Worm (Caenorhabditis elegans) whole organism, L3 larva: ENCODE data around the gene F54C8.1.

ENCODE experiments used
- ZK546.5 ChIP-seq: sonication (generic microtip); optimal IDR thresholded peaks from 2 replicates; lab custom pipeline; 2017; ENCODE audit warnings: missing biosample characterization, missing genetic modification characterization
- ama-1 ChIP-seq: fragments of 150-350 bp; optimal IDR thresholded peaks from 2 replicates; lab custom pipeline; 2018
- ceh-16 ChIP-seq: sonication (generic microtip); optimal IDR thresholded peaks from 2 replicates; lab custom pipeline; 2017; ENCODE audit warnings: missing biosample characterization, missing genetic modification characterization
- ceh-28 ChIP-seq: fragments of 150-350 bp; optimal IDR thresholded peaks from 2 replicates; lab custom pipeline; 2014; ENCODE audit warnings: missing biosample characterization, missing genetic modification reagents, missing genetic modification characterization
- ceh-82 ChIP-seq: fragments of 150-350 bp; optimal IDR thresholded peaks from 2 replicates; lab custom pipeline; 2014; ENCODE audit warnings: missing biosample characterization, missing genetic modification characterization
- daf-12 ChIP-seq: fragments of 150-350 bp; optimal IDR thresholded peaks from 2 replicates; lab custom pipeline; 2014; ENCODE audit warnings: missing biosample characterization, missing genetic modification reagents, missing genetic modification characterization
- egl-27 ChIP-seq: sonication (generic microtip); optimal IDR thresholded peaks from 4 replicates; lab custom pipeline; 2017; ENCODE audit warnings: missing biosample characterization, missing genetic modification reagents, missing genetic modification characterization
- egl-5 ChIP-seq: fragments of 150-350 bp; optimal IDR thresholded peaks from 2 replicates; lab custom pipeline; 2017; ENCODE audit warnings: missing biosample characterization, missing genetic modification reagents, missing genetic modification characterization, inconsistent platforms
- elt-1 ChIP-seq: fragments of 150-350 bp; optimal IDR thresholded peaks from 2 replicates; lab custom pipeline; 2014; ENCODE audit warnings: missing biosample characterization, missing genetic modification characterization
- elt-3 ChIP-seq, 3 experiments: fragments of 150-350 bp in 1 of 3; sonication (generic microtip) in 2 of 3; optimal IDR thresholded peaks; 2 replicates in 2 of 3; 4 replicates in 1 of 3; lab custom pipeline; 2014 to 2017; ENCODE audit warnings: missing biosample characterization in 3 of 3, missing genetic modification characterization in 3 of 3
- eor-1 ChIP-seq, 2 experiments: fragments of 150-350 bp; optimal IDR thresholded peaks; 2 replicates each; lab custom pipeline; 2014 to 2018; ENCODE audit warnings: missing biosample characterization in 2 of 2, missing genetic modification characterization in 2 of 2
- fkh-2 ChIP-seq: fragments of 150-350 bp; optimal IDR thresholded peaks from 2 replicates; lab custom pipeline; 2014; ENCODE audit warnings: missing biosample characterization, missing genetic modification reagents, missing genetic modification characterization
- fos-1 ChIP-seq: fragments of 150-350 bp; optimal IDR thresholded peaks from 2 replicates; lab custom pipeline; 2014; ENCODE audit warnings: missing biosample characterization, missing genetic modification characterization
- jun-1 ChIP-seq: fragments of 150-350 bp; optimal IDR thresholded peaks from 2 replicates; lab custom pipeline; 2014; ENCODE audit warnings: missing biosample characterization, missing genetic modification reagents, missing genetic modification characterization
- lin-15B ChIP-seq: fragments of 150-350 bp; optimal IDR thresholded peaks from 2 replicates; lab custom pipeline; 2014; ENCODE audit warnings: missing biosample characterization, missing genetic modification characterization
- lin-39 ChIP-seq: fragments of 150-350 bp; optimal IDR thresholded peaks from 2 replicates; lab custom pipeline; 2018; ENCODE audit warnings: missing biosample characterization, missing genetic modification reagents, missing genetic modification characterization
- lsy-12 ChIP-seq: sonication (generic microtip); optimal IDR thresholded peaks from 2 replicates; lab custom pipeline; 2016; ENCODE audit warnings: mild to moderate bottlenecking, missing genetic modification characterization, missing compliant biosample characterization
- mdl-1 ChIP-seq: fragments of 150-350 bp; optimal IDR thresholded peaks from 2 replicates; lab custom pipeline; 2014; ENCODE audit warnings: missing biosample characterization, missing genetic modification characterization
- mml-1 ChIP-seq: fragments of 150-350 bp; sonication (generic microtip); optimal IDR thresholded peaks from 3 replicates; lab custom pipeline; 2014; ENCODE audit warnings: missing biosample characterization, missing genetic modification characterization
- nfya-1 ChIP-seq: sonication (generic microtip); optimal IDR thresholded peaks from 2 replicates; lab custom pipeline; 2017; ENCODE audit warnings: missing genetic modification characterization, mild to moderate bottlenecking, missing compliant biosample characterization, antibody characterized with exemption, moderate library complexity; ENCODE audit not compliant: insufficient read depth
- nhr-11 ChIP-seq: fragments of 150-350 bp; optimal IDR thresholded peaks from 2 replicates; lab custom pipeline; 2014; ENCODE audit warnings: missing biosample characterization, missing genetic modification characterization
- nhr-12 ChIP-seq: fragments of 150-350 bp; optimal IDR thresholded peaks from 2 replicates; lab custom pipeline; 2014; ENCODE audit warnings: missing biosample characterization, missing genetic modification characterization
- nhr-23 ChIP-seq: fragments of 150-350 bp; optimal IDR thresholded peaks from 2 replicates; lab custom pipeline; 2014; ENCODE audit warnings: missing biosample characterization, missing genetic modification reagents, missing genetic modification characterization
- nhr-237 ChIP-seq: fragments of 150-350 bp; optimal IDR thresholded peaks from 2 replicates; lab custom pipeline; 2014; ENCODE audit warnings: missing biosample characterization, missing genetic modification characterization
- nhr-25 ChIP-seq: sonication (generic microtip); optimal IDR thresholded peaks from 2 replicates; lab custom pipeline; 2017; ENCODE audit warnings: missing biosample characterization, missing genetic modification characterization
- nhr-28 ChIP-seq: fragments of 150-350 bp; optimal IDR thresholded peaks from 2 replicates; lab custom pipeline; 2014; ENCODE audit warnings: missing biosample characterization, missing genetic modification characterization
- nhr-43 ChIP-seq: sonication (generic microtip); optimal IDR thresholded peaks from 2 replicates; lab custom pipeline; 2016; ENCODE audit warnings: mild to moderate bottlenecking, missing genetic modification characterization, missing compliant biosample characterization; ENCODE audit not compliant: poor library complexity, severe bottlenecking
- nhr-67 ChIP-seq: fragments of 150-350 bp; optimal IDR thresholded peaks from 2 replicates; lab custom pipeline; 2014; ENCODE audit warnings: missing biosample characterization, missing genetic modification characterization
- nhr-77 ChIP-seq: fragments of 150-350 bp; optimal IDR thresholded peaks from 2 replicates; lab custom pipeline; 2014; ENCODE audit warnings: missing biosample characterization, missing genetic modification characterization
- pha-4 ChIP-seq: fragments of 150-350 bp; optimal IDR thresholded peaks from 2 replicates; lab custom pipeline; 2014; ENCODE audit warnings: missing biosample characterization, missing genetic modification reagents, missing genetic modification characterization
- pqm-1 ChIP-seq: fragments of 150-350 bp; optimal IDR thresholded peaks from 2 replicates; lab custom pipeline; 2017; ENCODE audit warnings: missing biosample characterization, missing genetic modification characterization, inconsistent platforms
- skn-1 ChIP-seq: fragments of 150-350 bp; optimal IDR thresholded peaks from 2 replicates; lab custom pipeline; 2014; ENCODE audit warnings: missing biosample characterization, missing genetic modification characterization
- snpc-4 ChIP-seq: fragments of 150-350 bp; optimal IDR thresholded peaks from 2 replicates; lab custom pipeline; 2014; ENCODE audit warnings: missing biosample characterization, missing genetic modification characterization
- unc-39 ChIP-seq: sonication (generic microtip); optimal IDR thresholded peaks from 4 replicates; lab custom pipeline; 2017; ENCODE audit warnings: missing biosample characterization, missing genetic modification characterization
- zag-1 ChIP-seq: fragments of 150-350 bp; optimal IDR thresholded peaks from 2 replicates; lab custom pipeline; 2014; ENCODE audit warnings: missing biosample characterization, missing genetic modification characterization
- ztf-11 ChIP-seq: fragments of 150-350 bp; optimal IDR thresholded peaks from 2 replicates; lab custom pipeline; 2014; ENCODE audit warnings: missing biosample characterization, missing genetic modification characterization
- ztf-4 ChIP-seq: fragments of 150-350 bp; optimal IDR thresholded peaks from 2 replicates; lab custom pipeline; 2014; ENCODE audit warnings: missing biosample characterization, missing genetic modification characterization

F54C8.1 gene

ce11 chrIII:9443417-9444027 is 4.0 kb downstream of the F54C8.1 start, which contains the start of gene pir-2 (continued):
- TF ChIP-seq lin-15B (peak; percentile 93), nhr-28 (tag; lab: Kevin White, UChicago) (no peak), ztf-4 (tag; lab: Kevin White, UChicago) (no peak), ama-1 (lab: Kevin White, UChicago) (peak; percentile 86), nhr-67 (tag; lab: Kevin White, UChicago) (no peak), ceh-28 (peak; percentile 97), nhr-12 (tag; lab: Kevin White, UChicago) (no peak), mdl-1 (tag; lab: Kevin White, UChicago) (no peak), nhr-43 (tag; lab: Kevin White, UChicago) (peak; percentile 21), egl-27 (tag; lab: Kevin White, UChicago) (no peak)

- TF ChIP-seq snpc-4 (tag; lab: Kevin White, UChicago), result peak; percentile 11
These were observed 9.9 kb downstream of the F54C8.1 start for ce11 chrIII:9449351-9449750.

DNA sequence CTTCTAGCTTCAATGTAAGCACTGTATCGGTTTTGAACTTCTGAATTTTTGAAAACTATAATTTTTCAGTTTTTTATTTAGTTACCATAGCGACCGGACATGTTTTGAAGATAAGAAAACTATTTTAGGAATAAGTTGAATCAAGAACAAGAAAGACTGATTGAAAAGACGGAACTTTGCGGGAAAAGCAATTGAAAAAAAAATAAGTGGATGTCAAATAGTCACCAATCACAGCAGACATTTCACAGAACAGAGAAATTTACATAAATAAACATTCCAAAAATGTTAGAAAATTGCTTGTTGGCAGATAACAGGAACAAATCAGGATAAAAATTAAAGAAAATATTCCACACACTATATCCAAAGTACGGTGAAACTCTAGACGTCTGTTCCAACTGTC is 10.3 kb downstream of the F54C8.1 start, which contains the start of gene F54C8.6:
Gene F54C8.6 (minus strand): TSS at position 101 of the 400 bp plus-strand sequence.
- no peak for TF ChIP-seq skn-1 (tag; lab: Kevin White, UChicago)
- TF ChIP-seq mml-1 (tag; lab: Kevin White, UChicago), result no peak
- no peak for TF ChIP-seq nhr-28 (tag; lab: Kevin White, UChicago)
- TF ChIP-seq mdl-1 (tag; lab: Kevin White, UChicago), result no peak
- TF ChIP-seq nhr-43 (tag; lab: Kevin White, UChicago), result no peak
- no peak for TF ChIP-seq nhr-237 (tag; lab: Kevin White, UChicago)
- TF ChIP-seq fkh-2, result no peak
- no peak for TF ChIP-seq nhr-67 (tag; lab: Kevin White, UChicago)
- no peak for TF ChIP-seq ztf-11 (tag; lab: Kevin White, UChicago)
- TF ChIP-seq elt-1 (tag; lab: Kevin White, UChicago), result no peak

ce11 chrIII:9450933-9451332 is 11.4 kb downstream of the F54C8.1 start:
- TF ChIP-seq nhr-25 (tag; lab: Kevin White, UChicago) (no peak), fos-1 (tag; lab: Kevin White, UChicago) (no peak), nhr-28 (tag; lab: Kevin White, UChicago) (no peak), ztf-11 (tag; lab: Kevin White, UChicago) (no peak), egl-5 (tag; lab: Kevin White, UChicago) (peak; percentile 6), elt-3 (tag; optimal IDR thresholded peaks at IDR 0.05; lab: Kevin White, UChicago) (no peak), nhr-43 (tag; lab: Kevin White, UChicago) (no peak), ceh-82 (no peak), lin-15B (no peak), jun-1 (no peak), snpc-4 (tag; lab: Kevin White, UChicago) (no peak), nhr-23 (tag; lab: Kevin White, UChicago) (peak; percentile 14), lsy-12 (tag; lab: Kevin White, UChicago) (no peak), daf-12 (tag; lab: Kevin White, UChicago) (no peak), lin-39 (peak; percentile 80), pqm-1 (peak; percentile 39), fkh-2 (no peak), egl-27 (tag; lab: Kevin White, UChicago) (no peak), nhr-77 (tag; lab: Kevin White, UChicago) (no peak), elt-1 (tag; lab: Kevin White, UChicago) (no peak), ztf-4 (tag; lab: Kevin White, UChicago) (no peak), ceh-16 (tag; lab: Kevin White, UChicago) (no peak), nfya-1 (peak; percentile 24)

DNA sequence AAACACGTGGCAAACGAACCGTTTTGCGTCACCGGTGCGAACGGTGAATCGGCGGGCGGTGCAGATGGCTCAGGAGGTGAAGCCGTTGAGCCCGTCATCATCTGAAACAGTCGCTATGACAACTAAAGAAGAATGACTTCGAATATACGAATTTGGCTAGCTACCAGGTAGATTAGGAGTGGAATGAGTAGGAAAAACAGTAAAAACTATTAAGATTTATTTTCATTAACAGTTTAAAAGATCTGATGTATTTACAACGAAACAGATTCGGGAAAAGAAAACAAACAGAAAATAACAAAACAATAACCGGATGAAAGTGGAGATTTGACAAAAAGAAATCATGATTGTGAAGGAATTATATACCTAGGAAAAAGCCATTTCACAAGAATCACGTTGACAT is 14.5 kb downstream of the F54C8.1 start, which contains the start of gene F54C8.7:
Gene F54C8.7 (minus strand): TSS at position 101 of the 400 bp plus-strand sequence.
- no peak for TF ChIP-seq pha-4
- no peak for TF ChIP-seq ceh-28
- no peak for TF ChIP-seq nhr-11 (tag; lab: Kevin White, UChicago)
- TF ChIP-seq unc-39, result no peak
- no peak for TF ChIP-seq nhr-28 (tag; lab: Kevin White, UChicago)
- no peak for TF ChIP-seq zag-1 (tag; lab: Kevin White, UChicago)
- no peak for TF ChIP-seq egl-5 (tag; lab: Kevin White, UChicago)
- TF ChIP-seq daf-12 (tag; lab: Kevin White, UChicago), result no peak
- no peak for TF ChIP-seq skn-1 (tag; lab: Kevin White, UChicago)
- no peak for TF ChIP-seq mml-1 (tag; lab: Kevin White, UChicago)
- no peak for TF ChIP-seq ZK546.5
- TF ChIP-seq ztf-4 (tag; lab: Kevin White, UChicago), result no peak
- TF ChIP-seq fos-1 (tag; lab: Kevin White, UChicago), result no peak
- no peak for TF ChIP-seq eor-1 (tag; optimal IDR thresholded peaks at IDR 0.05; lab: Kevin White, UChicago)
- TF ChIP-seq ztf-11 (tag; lab: Kevin White, UChicago), result no peak
